Worm (Caenorhabditis elegans) whole organism, L4 larva: Measurements from ENCODE around the gene ops-1.

Source experiments
- F10B5.3 ChIP-seq: sonication (generic microtip); optimal IDR thresholded peaks from 2 replicates; lab custom pipeline; 2016; ENCODE audit warnings: mild to moderate bottlenecking, missing genetic modification characterization, missing compliant biosample characterization
- F26F4.8 ChIP-seq: fragments of 200-800 bp; sonication (Bioruptor generic); conservative IDR thresholded peaks from 2 replicates; pipeline ENCODE4 v1.3.6; 2022; ENCODE audit warnings: missing genetic modification characterization, missing compliant biosample characterization
- F37D6.2 ChIP-seq: sonication (generic microtip); optimal IDR thresholded peaks from 2 replicates; lab custom pipeline; 2016; ENCODE audit warnings: mild to moderate bottlenecking, missing genetic modification characterization, missing compliant biosample characterization
- F49E8.2 ChIP-seq: sonication (generic microtip); optimal IDR thresholded peaks from 2 replicates; lab custom pipeline; 2016; ENCODE audit warnings: missing compliant biosample characterization, mild to moderate bottlenecking, missing genetic modification characterization, borderline replicate concordance
- R02D3.7 ChIP-seq: fragments of 150-350 bp; sonication (generic microtip); optimal IDR thresholded peaks from 3 replicates; lab custom pipeline; 2014; ENCODE audit warnings: missing biosample characterization, missing genetic modification characterization
- Y105C5A.15 ChIP-seq: fragments of 200-800 bp; sonication (Bioruptor generic); IDR thresholded peaks from 2 replicates; pipeline ENCODE4 v1.3.6; 2022; ENCODE audit warnings: missing genetic modification characterization, missing compliant biosample characterization
- Y48G9A.11 ChIP-seq: fragments of 200-800 bp; sonication (Bioruptor generic); IDR thresholded peaks from 2 replicates; pipeline ENCODE4 v1.3.6; 2022; ENCODE audit warnings: missing genetic modification reagents, missing genetic modification characterization, missing compliant biosample characterization
- Y75B8A.6 ChIP-seq: fragments of 200-800 bp; sonication (Bioruptor generic); IDR thresholded peaks from 2 replicates; pipeline ENCODE4 v1.3.6; 2022; ENCODE audit warnings: missing genetic modification reagents, missing genetic modification characterization, missing compliant biosample characterization
- aha-1 ChIP-seq: fragments of 150-350 bp; peaks from one replicate; lab custom pipeline; 2014; ENCODE audit warnings: missing biosample characterization, missing genetic modification characterization
- arid-1 ChIP-seq: fragments of 200-800 bp; sonication (Bioruptor generic); conservative IDR thresholded peaks from 2 replicates; pipeline ENCODE4 v1.3.6; 2022; ENCODE audit warnings: missing genetic modification reagents, missing genetic modification characterization, missing compliant biosample characterization
- ceh-28 ChIP-seq: fragments of 150-350 bp; optimal IDR thresholded peaks from 2 replicates; lab custom pipeline; 2014; ENCODE audit warnings: missing biosample characterization, missing genetic modification reagents, missing genetic modification characterization
- ceh-44 ChIP-seq: fragments of 200-800 bp; sonication (Bioruptor generic); IDR thresholded peaks from 2 replicates; pipeline ENCODE4 v1.3.6; 2022; ENCODE audit warnings: missing genetic modification reagents, missing genetic modification characterization, missing compliant biosample characterization
- ceh-82 ChIP-seq: sonication (generic microtip); optimal IDR thresholded peaks from 2 replicates; lab custom pipeline; 2017; ENCODE audit warnings: missing biosample characterization, missing genetic modification characterization
- ces-1 ChIP-seq: fragments of 150-350 bp; sonication (generic microtip); optimal IDR thresholded peaks from 4 replicates; lab custom pipeline; 2014; ENCODE audit warnings: missing biosample characterization, missing genetic modification reagents, missing genetic modification characterization
- dmd-8 ChIP-seq: fragments of 200-800 bp; sonication (Bioruptor generic); IDR thresholded peaks from 2 replicates; pipeline ENCODE4 v1.3.6; 2022; ENCODE audit warnings: missing genetic modification characterization, missing compliant biosample characterization
- dmd-9 ChIP-seq: fragments of 200-800 bp; sonication (Bioruptor generic); IDR thresholded peaks from 2 replicates; pipeline ENCODE4 v1.3.6; 2022; ENCODE audit warnings: missing genetic modification reagents, missing genetic modification characterization, missing compliant biosample characterization
- dpl-1 ChIP-seq: fragments of 150-350 bp; optimal IDR thresholded peaks from 2 replicates; lab custom pipeline; 2014; ENCODE audit warnings: missing biosample characterization, missing genetic modification reagents, missing genetic modification characterization
- duxl-1 ChIP-seq: sonication (generic microtip); optimal IDR thresholded peaks from 2 replicates; lab custom pipeline; 2016; ENCODE audit warnings: mild to moderate bottlenecking, missing genetic modification characterization, moderate library complexity, missing compliant biosample characterization; ENCODE audit not compliant: poor library complexity
- egl-27 ChIP-seq: sonication (generic microtip); optimal IDR thresholded peaks from 3 replicates; lab custom pipeline; 2017; ENCODE audit warnings: missing biosample characterization, missing genetic modification reagents, missing genetic modification characterization
- egl-43 ChIP-seq: fragments of 200-800 bp; sonication (Bioruptor generic); IDR thresholded peaks from 2 replicates; pipeline ENCODE4 v1.3.6; 2022; ENCODE audit warnings: missing genetic modification reagents, missing genetic modification characterization, missing compliant biosample characterization
- hlh-30 ChIP-seq: sonication (generic microtip); optimal IDR thresholded peaks from 2 replicates; lab custom pipeline; 2017; ENCODE audit warnings: antibody characterized with exemption, mild to moderate bottlenecking, missing genetic modification characterization, missing compliant biosample characterization; ENCODE audit not compliant: insufficient read depth
- jun-1 ChIP-seq: fragments of 150-350 bp; optimal IDR thresholded peaks from 2 replicates; lab custom pipeline; 2014; ENCODE audit warnings: missing biosample characterization, missing genetic modification reagents, missing genetic modification characterization
- lin-1 ChIP-seq: fragments of 200-800 bp; sonication (Bioruptor generic); IDR thresholded peaks from 2 replicates; pipeline ENCODE4 v1.3.6; 2022; ENCODE audit warnings: missing genetic modification reagents, missing genetic modification characterization, missing compliant biosample characterization
- lin-15B ChIP-seq: fragments of 150-350 bp; sonication (generic microtip); optimal IDR thresholded peaks from 3 replicates; lab custom pipeline; 2014; ENCODE audit warnings: missing biosample characterization, missing genetic modification characterization
- lin-29 ChIP-seq: fragments of 200-800 bp; sonication (Bioruptor generic); IDR thresholded peaks from 2 replicates; pipeline ENCODE4 v1.3.6; 2022; ENCODE audit warnings: missing genetic modification reagents, missing genetic modification characterization, missing compliant biosample characterization
- lin-38 ChIP-seq: fragments of 200-800 bp; sonication (Bioruptor generic); IDR thresholded peaks from 2 replicates; pipeline ENCODE4 v1.3.6; 2022; ENCODE audit warnings: missing genetic modification reagents, missing genetic modification characterization, missing compliant biosample characterization
- lin-39 ChIP-seq: fragments of 150-350 bp; optimal IDR thresholded peaks from 2 replicates; lab custom pipeline; 2014; ENCODE audit warnings: missing biosample characterization, missing genetic modification reagents, missing genetic modification characterization
- lsy-2 ChIP-seq, 2 experiments: fragments of 150-350 bp in 1 of 2; sonication (generic microtip) in 1 of 2; optimal IDR thresholded peaks; 2 replicates each; lab custom pipeline; 2014 to 2017; ENCODE audit warnings: missing biosample characterization in 2 of 2, missing genetic modification characterization in 2 of 2
- madf-5 ChIP-seq, 2 experiments: fragments of 200-800 bp; sonication (Bioruptor generic); IDR thresholded peaks; 2 replicates each; pipeline ENCODE4 v1.3.6; 2022; ENCODE audit warnings: missing compliant biosample characterization in 2 of 2, missing genetic modification characterization in 2 of 2
- mdl-1 ChIP-seq, 2 experiments: fragments of 150-350 bp in 1 of 2; sonication (generic microtip) in 1 of 2; optimal IDR thresholded peaks; 2 replicates each; lab custom pipeline; 2014 to 2017; ENCODE audit warnings: missing biosample characterization in 2 of 2, missing genetic modification characterization in 2 of 2
- mep-1 ChIP-seq: fragments of 150-350 bp; sonication (generic microtip); optimal IDR thresholded peaks from 3 replicates; lab custom pipeline; 2014; ENCODE audit warnings: missing biosample characterization, missing genetic modification characterization
- mes-2 ChIP-seq: sonication (generic microtip); optimal IDR thresholded peaks from 2 replicates; lab custom pipeline; 2016; ENCODE audit warnings: missing genotype, mild to moderate bottlenecking, missing genetic modification characterization, missing compliant biosample characterization; ENCODE audit not compliant: poor library complexity, severe bottlenecking
- nhr-10 ChIP-seq: fragments of 150-350 bp; optimal IDR thresholded peaks from 2 replicates; lab custom pipeline; 2014; ENCODE audit warnings: missing biosample characterization, missing genetic modification characterization
- nhr-11 ChIP-seq: fragments of 150-350 bp; optimal IDR thresholded peaks from 2 replicates; lab custom pipeline; 2014; ENCODE audit warnings: missing biosample characterization, missing genetic modification characterization
- nhr-111 ChIP-seq: fragments of 200-800 bp; sonication (Bioruptor generic); optimal IDR thresholded peaks from 2 replicates; lab custom pipeline; 2018; ENCODE audit warnings: mild to moderate bottlenecking, missing genetic modification characterization, missing compliant biosample characterization
- nhr-28 ChIP-seq: fragments of 150-350 bp; optimal IDR thresholded peaks from 2 replicates; lab custom pipeline; 2014; ENCODE audit warnings: missing biosample characterization, missing genetic modification characterization
- nhr-6 ChIP-seq: fragments of 150-350 bp; optimal IDR thresholded peaks from 2 replicates; lab custom pipeline; 2014; ENCODE audit warnings: missing biosample characterization, missing genetic modification characterization
- nhr-76 ChIP-seq: fragments of 150-350 bp; optimal IDR thresholded peaks from 2 replicates; lab custom pipeline; 2014; ENCODE audit warnings: missing biosample characterization, missing genetic modification characterization
- pha-4 ChIP-seq, 2 experiments: fragments of 150-350 bp in 1 of 2; fragments of 200-800 bp in 1 of 2; sonication (Bioruptor generic) in 1 of 2; IDR thresholded peaks in 1 of 2; optimal IDR thresholded peaks in 1 of 2; 2 replicates each; pipeline versions ENCODE4 v1.3.6 to Lab custom; 2014 to 2022; ENCODE audit warnings: missing genetic modification characterization in 2 of 2, missing genetic modification reagents in 2 of 2, missing biosample characterization in 1 of 2, missing compliant biosample characterization in 1 of 2
- php-3 ChIP-seq: fragments of 200-800 bp; sonication (Bioruptor generic); IDR thresholded peaks from 2 replicates; pipeline ENCODE4 v1.3.6; 2022; ENCODE audit warnings: missing genetic modification reagents, missing genetic modification characterization, missing compliant biosample characterization
- pqm-1 ChIP-seq: sonication (generic microtip); optimal IDR thresholded peaks from 2 replicates; lab custom pipeline; 2017; ENCODE audit warnings: missing biosample characterization, missing genetic modification characterization
- rbr-2 ChIP-seq: sonication (generic microtip); optimal IDR thresholded peaks from 2 replicates; lab custom pipeline; 2016; ENCODE audit warnings: missing genotype, missing genetic modification characterization, missing compliant biosample characterization
- saeg-2 ChIP-seq: fragments of 200-800 bp; sonication (Bioruptor generic); IDR thresholded peaks from 2 replicates; pipeline ENCODE4 v1.3.6; 2022; ENCODE audit warnings: missing genetic modification reagents, missing genetic modification characterization, missing compliant biosample characterization
- set-16 ChIP-seq: fragments of 200-800 bp; sonication (Bioruptor generic); IDR thresholded peaks from 2 replicates; pipeline ENCODE4 v1.3.6; 2022; ENCODE audit warnings: missing genetic modification reagents, missing genetic modification characterization, missing compliant biosample characterization
- snpc-4 ChIP-seq: fragments of 150-350 bp; optimal IDR thresholded peaks from 2 replicates; lab custom pipeline; 2014; ENCODE audit warnings: missing biosample characterization, missing genetic modification characterization
- spr-1 ChIP-seq: sonication (generic microtip); optimal IDR thresholded peaks from 2 replicates; lab custom pipeline; 2016; ENCODE audit warnings: mild to moderate bottlenecking, missing genetic modification characterization, missing compliant biosample characterization
- tra-1 ChIP-seq: fragments of 200-800 bp; sonication (Bioruptor generic); IDR thresholded peaks from 2 replicates; pipeline ENCODE4 v1.3.6; 2022; ENCODE audit warnings: missing genetic modification reagents, missing genetic modification characterization, missing compliant biosample characterization
- zfp-3 ChIP-seq: fragments of 200-800 bp; sonication (Bioruptor generic); conservative IDR thresholded peaks from 2 replicates; pipeline ENCODE4 v1.3.6; 2022; ENCODE audit warnings: missing genetic modification reagents, missing genetic modification characterization, missing compliant biosample characterization
- zip-11 ChIP-seq: fragments of 200-800 bp; sonication (Bioruptor generic); IDR thresholded peaks from 2 replicates; pipeline ENCODE4 v1.3.6; 2022; ENCODE audit warnings: missing genetic modification characterization, missing compliant biosample characterization
- zip-2 ChIP-seq: fragments of 150-350 bp; optimal IDR thresholded peaks from 2 replicates; lab custom pipeline; 2014; ENCODE audit warnings: missing biosample characterization, missing genetic modification characterization

The ops-1 gene

ce11 chrIV:6323654-6324224, 39.6 kb upstream of the ops-1 start, which contains the start of gene sqd-1:
Gene sqd-1, plus strand, starts transcription at chrIV:6324174.
- peak; percentile 84; the same call in 1 of the 2 replicates for TF ChIP-seq ceh-44 (GFP tag; lab: Robert Waterston, UW)
- TF ChIP-seq lin-15B, result peak; percentile 56
- peak; percentile 49 for TF ChIP-seq snpc-4
- peak; percentile 91 for TF ChIP-seq egl-43 (GFP tag; lab: Robert Waterston, UW)
- TF ChIP-seq F10B5.3 (tag; lab: Kevin White, UChicago), result peak; percentile 88
- TF ChIP-seq rbr-2, result peak; percentile 95
- TF ChIP-seq dpl-1, result peak; percentile 93
- peak; percentile 87 for TF ChIP-seq F49E8.2 (tag; lab: Kevin White, UChicago)
- TF ChIP-seq ceh-28 (tag; lab: Kevin White, UChicago), result no peak
- TF ChIP-seq zip-11 (GFP tag; lab: Robert Waterston, UW), result no peak
- peak; percentile 92 for TF ChIP-seq pha-4 (GFP tag; IDR thresholded peaks at IDR 0.05; lab: Robert Waterston, UW)
- TF ChIP-seq pha-4 (tag; optimal IDR thresholded peaks at IDR 0.05; lab: Kevin White, UChicago), result no peak
- TF ChIP-seq jun-1 (tag; lab: Kevin White, UChicago), result peak; percentile 88
- TF ChIP-seq F26F4.8 (GFP tag; lab: Robert Waterston, UW), result no peak
- TF ChIP-seq php-3 (GFP tag; lab: Robert Waterston, UW), result peak; percentile 76; the same call in 1 of the 2 replicates
- TF ChIP-seq lin-39 (tag; lab: Kevin White, UChicago), result no peak
- peak; percentile 95 for TF ChIP-seq nhr-11 (tag; lab: Kevin White, UChicago)
- peak; percentile 85 for TF ChIP-seq lin-29 (GFP tag; lab: Robert Waterston, UW)
- peak; percentile 31 for TF ChIP-seq nhr-76 (tag; lab: Kevin White, UChicago)
- TF ChIP-seq mdl-1 (tag; optimal IDR thresholded peaks at IDR 0.05; lab: Kevin White, UChicago), result peak; percentile 53 to 61
- peak; percentile 92 for TF ChIP-seq spr-1
- TF ChIP-seq nhr-10 (tag; lab: Kevin White, UChicago), result peak; percentile 25
- TF ChIP-seq lsy-2 (tag; optimal IDR thresholded peaks at IDR 0.05; lab: Kevin White, UChicago), result peak; percentile 95 to 99
- TF ChIP-seq zfp-3, result peak; percentile 90
- peak; percentile 92 for TF ChIP-seq lin-38
- peak; percentile 53 for TF ChIP-seq zip-2 (tag; lab: Kevin White, UChicago)
- no peak for TF ChIP-seq pqm-1 (tag; lab: Kevin White, UChicago)
- TF ChIP-seq nhr-28, result peak; percentile 76
- TF ChIP-seq saeg-2 (GFP tag; lab: Robert Waterston, UW), result peak; percentile 86
- peak; percentile 95 for TF ChIP-seq lin-1 (GFP tag; lab: Robert Waterston, UW)
- TF ChIP-seq ces-1 (GFP tag; lab: Kevin White, UChicago), result peak; percentile 52
- peak; percentile 92 for TF ChIP-seq arid-1 (GFP tag; lab: Robert Waterston, UW)
- TF ChIP-seq mep-1 (tag; lab: Kevin White, UChicago), result peak; percentile 96
- 0 out of 4 replicates have a peak, but pooled peaks of 1 of the 2 experiments have one; percentile 14 for TF ChIP-seq madf-5 (GFP tag; IDR thresholded peaks at IDR 0.05; lab: Robert Waterston, UW)
- peak; percentile 92 for TF ChIP-seq hlh-30 (tag; lab: Kevin White, UChicago)
- TF ChIP-seq F37D6.2 (tag; lab: Kevin White, UChicago), result peak; percentile 89
- no peak for TF ChIP-seq egl-27
- peak; percentile 46 for TF ChIP-seq R02D3.7
- peak; percentile 100 for TF ChIP-seq aha-1
- TF ChIP-seq nhr-111 (GFP tag; lab: Kevin White, UChicago), result peak; percentile 64
- TF ChIP-seq dmd-8 (GFP tag; lab: Robert Waterston, UW), result peak; percentile 53; the same call in 1 of the 2 replicates
- peak; percentile 97 for TF ChIP-seq mes-2 (tag; lab: Kevin White, UChicago)
- TF ChIP-seq tra-1 (GFP tag; lab: Robert Waterston, UW), result peak; percentile 93
- peak; percentile 95 for TF ChIP-seq dmd-9 (GFP tag; lab: Robert Waterston, UW)
- 0 out of 2 replicates have a peak, but pooled peaks have one; percentile 64 for TF ChIP-seq Y105C5A.15 (GFP tag; lab: Robert Waterston, UW)
- TF ChIP-seq nhr-6 (tag; lab: Kevin White, UChicago), result peak; percentile 93
- peak; percentile 87 for TF ChIP-seq Y48G9A.11
- peak; percentile 24 for TF ChIP-seq ceh-82 (tag; lab: Kevin White, UChicago)
- peak; percentile 78 for TF ChIP-seq set-16
- peak; percentile 88 for TF ChIP-seq Y75B8A.6 (GFP tag; lab: Robert Waterston, UW)
- peak; percentile 82 for TF ChIP-seq duxl-1 (tag; lab: Kevin White, UChicago)
